Fruit fly (Drosophila melanogaster) whole organism, embryonic: Measurements from ENCODE around the gene Phae1.

Source experiments
- BEAF-32 ChIP-seq: fragments of 200-800 bp; sonication (Bioruptor generic); optimal IDR thresholded peaks from 3 replicates; lab custom pipeline; 2017; ENCODE audit warnings: missing biosample characterization, missing genetic modification characterization, mild to moderate bottlenecking, moderate library complexity, missing genetic modification reagents
- CG13123 ChIP-seq: fragments of 200-800 bp; sonication (Bioruptor generic); optimal IDR thresholded peaks from 2 replicates; lab custom pipeline; 2016; ENCODE audit warnings: missing biosample characterization, missing genetic modification characterization
- CG17359 ChIP-seq: fragments of 200-800 bp; sonication (Bioruptor generic); optimal IDR thresholded peaks from 3 replicates; lab custom pipeline; 2018; ENCODE audit warnings: missing biosample characterization, mild to moderate bottlenecking, missing genetic modification characterization, moderate library complexity
- CG2129 ChIP-seq: fragments of 200-800 bp; sonication (Bioruptor generic); IDR thresholded peaks from 2 replicates; pipeline ENCODE4 v1.3.6; 2022; ENCODE audit warnings: missing biosample characterization, missing genetic modification characterization; ENCODE audit not compliant: partially characterized antibody
- CG2202 ChIP-seq: fragments of 200-800 bp; sonication (Bioruptor generic); optimal IDR thresholded peaks from 2 replicates; lab custom pipeline; 2018; ENCODE audit warnings: missing biosample characterization, mild to moderate bottlenecking, missing genetic modification characterization
- CG30403 ChIP-seq: fragments of 200-800 bp; sonication (Bioruptor generic); optimal IDR thresholded peaks from 3 replicates; lab custom pipeline; 2016; ENCODE audit warnings: missing biosample characterization, missing genetic modification characterization
- CG32772 ChIP-seq: fragments of 200-800 bp; sonication (Bioruptor generic); IDR thresholded peaks from 2 replicates; pipeline ENCODE4 v1.3.6; 2022; ENCODE audit warnings: missing biosample characterization, missing genetic modification characterization
- CG3726 ChIP-seq: fragments of 200-800 bp; sonication (Bioruptor generic); IDR thresholded peaks from 3 replicates; pipeline ENCODE4, ENCODE4 v1.3.6; 2022; ENCODE audit warnings: missing biosample characterization, missing genetic modification characterization
- CG6175 ChIP-seq: fragments of 200-800 bp; sonication (Bioruptor generic); IDR thresholded peaks from 3 replicates; pipeline ENCODE4 v1.3.6; 2022; ENCODE audit warnings: missing biosample characterization, missing genetic modification characterization
- CG7372 ChIP-seq: fragments of 200-800 bp; sonication (Bioruptor generic); IDR thresholded peaks from 2 replicates; pipeline ENCODE4 v1.3.6; 2022; ENCODE audit warnings: missing biosample characterization, missing genetic modification characterization
- CG7839 ChIP-seq: fragments of 200-800 bp; sonication (Bioruptor generic); optimal IDR thresholded peaks from 3 replicates; lab custom pipeline; 2018; ENCODE audit warnings: missing biosample characterization, mild to moderate bottlenecking, missing genetic modification characterization, moderate library complexity
- CG8089 ChIP-seq: fragments of 200-800 bp; sonication (Bioruptor generic); optimal IDR thresholded peaks from 3 replicates; lab custom pipeline; 2016; ENCODE audit warnings: missing biosample characterization, missing genetic modification characterization
- CG9797 ChIP-seq: fragments of 200-800 bp; sonication (Bioruptor generic); optimal IDR thresholded peaks from 3 replicates; lab custom pipeline; 2018; ENCODE audit warnings: missing biosample characterization, mild to moderate bottlenecking, missing genetic modification characterization
- CoRest ChIP-seq: fragments of 200-800 bp; sonication (Bioruptor generic); optimal IDR thresholded peaks from 3 replicates; lab custom pipeline; 2018; ENCODE audit warnings: missing biosample characterization, mild to moderate bottlenecking, missing genetic modification characterization, moderate library complexity
- HHEX ChIP-seq: fragments of 200-800 bp; sonication (Bioruptor generic); optimal IDR thresholded peaks from 3 replicates; lab custom pipeline; 2017; ENCODE audit warnings: missing biosample characterization, mild to moderate bottlenecking, missing genetic modification characterization, missing genetic modification reagents
- HLH4C ChIP-seq: fragments of 200-800 bp; sonication (Bioruptor generic); IDR thresholded peaks from 3 replicates; pipeline ENCODE4 v1.3.6; 2022; ENCODE audit warnings: missing biosample characterization, missing genetic modification characterization; ENCODE audit not compliant: partially characterized antibody
- MESR4 ChIP-seq: fragments of 200-800 bp; sonication (Bioruptor generic); optimal IDR thresholded peaks from 2 replicates; lab custom pipeline; 2018; ENCODE audit warnings: missing biosample characterization, mild to moderate bottlenecking, missing genetic modification characterization, moderate library complexity
- Mes4 ChIP-seq: fragments of 200-800 bp; sonication (Bioruptor generic); optimal IDR thresholded peaks from 2 replicates; lab custom pipeline; 2016; ENCODE audit warnings: missing biosample characterization, missing genetic modification characterization
- Optix ChIP-seq: fragments of 200-800 bp; sonication (Bioruptor generic); IDR thresholded peaks from 3 replicates; pipeline ENCODE4 v1.3.6; 2022; ENCODE audit warnings: missing biosample characterization, missing genetic modification characterization
- Poxn ChIP-seq: fragments of 200-800 bp; sonication (Bioruptor generic); IDR thresholded peaks from 2 replicates; pipeline ENCODE4 v1.3.6; 2022; ENCODE audit warnings: missing biosample characterization, missing genetic modification characterization
- Rx ChIP-seq: fragments of 200-800 bp; sonication (Bioruptor generic); IDR thresholded peaks from 2 replicates; pipeline ENCODE4 v1.3.6; 2022; ENCODE audit warnings: missing biosample characterization, missing genetic modification characterization
- Six4 ChIP-seq: fragments of 200-800 bp; sonication (Bioruptor generic); optimal IDR thresholded peaks from 2 replicates; lab custom pipeline; 2016; ENCODE audit warnings: missing biosample characterization, missing genetic modification characterization
- Sry-β ChIP-seq: fragments of 200-800 bp; sonication (Bioruptor generic); optimal IDR thresholded peaks from 2 replicates; lab custom pipeline; 2018; ENCODE audit warnings: missing biosample characterization, mild to moderate bottlenecking, missing genetic modification characterization, moderate library complexity
- Ssrp ChIP-seq: fragments of 200-800 bp; sonication (Bioruptor generic); optimal IDR thresholded peaks from 2 replicates; lab custom pipeline; 2018; ENCODE audit warnings: missing biosample characterization, mild to moderate bottlenecking, missing genetic modification characterization, moderate library complexity
- Xbp1 ChIP-seq: fragments of 200-800 bp; sonication (Bioruptor generic); optimal IDR thresholded peaks from 3 replicates; lab custom pipeline; 2016; ENCODE audit warnings: missing biosample characterization, mild to moderate bottlenecking, missing genetic modification characterization
- abd-A ChIP-seq: fragments of 200-800 bp; sonication (Bioruptor generic); optimal IDR thresholded peaks from 3 replicates; lab custom pipeline; 2019; ENCODE audit warnings: missing biosample characterization, mild to moderate bottlenecking, missing genetic modification characterization, moderate library complexity
- amos ChIP-seq: fragments of 200-800 bp; sonication (Bioruptor generic); IDR thresholded peaks from 2 replicates; pipeline ENCODE4 v1.3.6; 2022; ENCODE audit warnings: missing biosample characterization, missing genetic modification characterization; ENCODE audit not compliant: partially characterized antibody
- ato ChIP-seq: fragments of 200-800 bp; sonication (Bioruptor generic); IDR thresholded peaks from 2 replicates; pipeline ENCODE4 v1.3.6; 2022; ENCODE audit warnings: missing biosample characterization, missing genetic modification characterization; ENCODE audit not compliant: partially characterized antibody
- bab2 ChIP-seq: fragments of 200-800 bp; sonication (Bioruptor generic); optimal IDR thresholded peaks from 2 replicates; lab custom pipeline; 2016; ENCODE audit warnings: missing biosample characterization, missing genetic modification characterization
- cato ChIP-seq: fragments of 200-800 bp; sonication (Bioruptor generic); optimal IDR thresholded peaks from 2 replicates; lab custom pipeline; 2016; ENCODE audit warnings: missing biosample characterization, missing genetic modification characterization, borderline replicate concordance
- corto ChIP-seq: fragments of 200-800 bp; sonication (Bioruptor generic); optimal IDR thresholded peaks from 2 replicates; lab custom pipeline; 2016; ENCODE audit warnings: missing biosample characterization, mild to moderate bottlenecking, missing genetic modification characterization, moderate library complexity
- croc ChIP-seq: fragments of 200-800 bp; sonication (Bioruptor generic); conservative IDR thresholded peaks from 3 replicates; pipeline ENCODE4 v1.3.6; 2022; ENCODE audit warnings: missing biosample characterization, missing genetic modification characterization
- dysf ChIP-seq: fragments of 200-800 bp; sonication (Bioruptor generic); IDR thresholded peaks from 3 replicates; pipeline ENCODE4 v1.3.6; 2022; ENCODE audit warnings: missing biosample characterization, missing genetic modification characterization
- ewg ChIP-seq: fragments of 200-800 bp; sonication (Bioruptor generic); optimal IDR thresholded peaks from 3 replicates; lab custom pipeline; 2017; ENCODE audit warnings: mild to moderate bottlenecking, missing biosample characterization, missing genetic modification reagents, missing genetic modification characterization
- exex ChIP-seq: fragments of 200-800 bp; sonication (Bioruptor generic); optimal IDR thresholded peaks from 4 replicates; lab custom pipeline; 2018; ENCODE audit warnings: missing biosample characterization, mild to moderate bottlenecking, missing genetic modification characterization, moderate library complexity
- fru ChIP-seq: fragments of >200 bp; optimal IDR thresholded peaks from 2 replicates; lab custom pipeline; 2017
- ftz-f1 ChIP-seq: fragments of 200-800 bp; sonication (Bioruptor generic); optimal IDR thresholded peaks from 2 replicates; lab custom pipeline; 2016; ENCODE audit warnings: missing biosample characterization, missing genetic modification characterization
- her ChIP-seq: fragments of 200-800 bp; sonication (Bioruptor generic); optimal IDR thresholded peaks from 2 replicates; lab custom pipeline; 2016; ENCODE audit warnings: missing biosample characterization, missing genetic modification characterization
- hkb ChIP-seq, 2 experiments: fragments of 200-800 bp in 1 of 2; fragments of >200 bp in 1 of 2; sonication (Bioruptor generic) in 1 of 2; IDR thresholded peaks in 1 of 2; optimal IDR thresholded peaks in 1 of 2; 2 replicates each; pipeline versions ENCODE4 v1.3.6 to Lab custom; 2017 to 2022; ENCODE audit warnings: missing biosample characterization in 1 of 2, missing genetic modification characterization in 1 of 2
- jigr1 ChIP-seq: fragments of 200-800 bp; sonication (Bioruptor generic); IDR thresholded peaks from 3 replicates; pipeline ENCODE4 v1.3.6; 2022; ENCODE audit warnings: missing biosample characterization, missing genetic modification characterization
- lab ChIP-seq: fragments of 200-800 bp; sonication (Bioruptor generic); optimal IDR thresholded peaks from 3 replicates; lab custom pipeline; 2017; ENCODE audit warnings: missing biosample characterization, missing genetic modification characterization, mild to moderate bottlenecking, moderate library complexity, missing genetic modification reagents
- maf-S ChIP-seq: fragments of 200-800 bp; sonication (Bioruptor generic); optimal IDR thresholded peaks from 2 replicates; lab custom pipeline; 2016; ENCODE audit warnings: missing biosample characterization, missing genetic modification characterization
- mld ChIP-seq: fragments of 200-800 bp; sonication (Bioruptor generic); IDR thresholded peaks from 3 replicates; pipeline ENCODE4 v1.3.6; 2022; ENCODE audit warnings: missing biosample characterization, missing genetic modification characterization; ENCODE audit not compliant: partially characterized antibody
- nau ChIP-seq: fragments of 200-800 bp; sonication (Bioruptor generic); optimal IDR thresholded peaks from 3 replicates; lab custom pipeline; 2017; ENCODE audit warnings: missing biosample characterization, mild to moderate bottlenecking, missing genetic modification characterization, missing genetic modification reagents
- nerfin-1 ChIP-seq: fragments of 200-800 bp; sonication (Bioruptor generic); optimal IDR thresholded peaks from 3 replicates; lab custom pipeline; 2019; ENCODE audit warnings: missing biosample characterization, mild to moderate bottlenecking, missing genetic modification characterization, moderate library complexity
- row ChIP-seq: fragments of 200-800 bp; sonication (Bioruptor generic); IDR thresholded peaks from 3 replicates; pipeline ENCODE4 v1.3.6; 2022; ENCODE audit warnings: missing biosample characterization, missing genetic modification characterization
- zen ChIP-seq: fragments of 200-800 bp; sonication (Bioruptor generic); optimal IDR thresholded peaks from 3 replicates; lab custom pipeline; 2018; ENCODE audit warnings: missing biosample characterization, mild to moderate bottlenecking, missing genetic modification characterization, moderate library complexity

Gene Phae1

DNA sequence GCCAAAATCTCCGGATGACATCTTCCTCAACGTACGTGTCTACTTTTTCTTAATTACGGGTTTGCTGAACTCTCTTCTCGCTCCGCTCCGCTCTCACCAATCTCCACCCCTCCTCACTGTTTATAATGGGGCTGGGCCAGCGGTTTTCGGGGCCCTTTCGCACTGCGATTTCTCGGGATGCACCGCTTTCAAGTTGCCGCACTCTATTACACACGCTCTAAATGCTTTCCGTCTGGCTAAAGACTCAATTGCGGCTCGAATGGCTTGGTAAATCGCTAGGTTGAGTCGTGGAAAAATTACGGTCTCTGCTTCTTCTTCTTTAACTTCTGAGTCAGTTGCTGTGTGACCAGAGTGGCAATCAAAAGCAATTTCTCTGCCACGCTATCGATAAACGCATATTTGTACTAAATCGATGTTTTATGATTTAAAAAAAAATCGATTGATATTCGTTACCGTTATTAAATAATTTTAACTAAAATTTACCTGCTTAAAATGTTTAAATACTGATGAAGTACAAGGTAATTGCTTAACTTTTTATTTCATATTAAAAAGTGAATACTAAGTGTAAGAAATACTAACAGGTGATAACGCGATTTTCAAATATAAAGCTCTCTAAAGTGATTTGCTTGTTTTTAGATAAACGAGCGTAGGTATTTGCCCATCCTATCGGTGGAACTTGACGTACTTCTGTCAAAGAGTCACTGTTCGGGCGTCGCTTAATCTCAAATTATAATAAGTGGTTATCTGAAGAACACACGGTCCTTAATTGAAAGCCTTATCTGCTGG, at the start of gene Phae1, which contains the start of gene Rab6 (continued):
- TF ChIP-seq MESR4 (GFP tag; lab: Kevin White, UChicago), result peak; percentile 99
- TF ChIP-seq croc, result no peak
- TF ChIP-seq cato (GFP tag; lab: Kevin White, UChicago), result no peak
- no peak for TF ChIP-seq hkb (optimal IDR thresholded peaks at IDR 0.05; lab: Kevin White, UChicago)
- TF ChIP-seq hkb (GFP tag; IDR thresholded peaks at IDR 0.05; lab: Robert Waterston, UW), result 0 out of 2 replicates have a peak, but pooled peaks have one; percentile 34
- TF ChIP-seq CG9797 (GFP tag; lab: Kevin White, UChicago), result peak; percentile 81
- TF ChIP-seq row, result 0 out of 3 replicates have a peak, but pooled peaks have one; percentile 24
- TF ChIP-seq CG2129 (GFP tag; lab: Robert Waterston, UW), result peak; percentile 55; the same call in 1 of the 2 replicates
- TF ChIP-seq CG7839, result no peak
- peak; percentile 70 for TF ChIP-seq amos (GFP tag; lab: Robert Waterston, UW)
- TF ChIP-seq Optix (GFP tag; lab: Robert Waterston, UW), result no peak
- peak; percentile 87 for TF ChIP-seq HLH4C (GFP tag; lab: Robert Waterston, UW)

DNA sequence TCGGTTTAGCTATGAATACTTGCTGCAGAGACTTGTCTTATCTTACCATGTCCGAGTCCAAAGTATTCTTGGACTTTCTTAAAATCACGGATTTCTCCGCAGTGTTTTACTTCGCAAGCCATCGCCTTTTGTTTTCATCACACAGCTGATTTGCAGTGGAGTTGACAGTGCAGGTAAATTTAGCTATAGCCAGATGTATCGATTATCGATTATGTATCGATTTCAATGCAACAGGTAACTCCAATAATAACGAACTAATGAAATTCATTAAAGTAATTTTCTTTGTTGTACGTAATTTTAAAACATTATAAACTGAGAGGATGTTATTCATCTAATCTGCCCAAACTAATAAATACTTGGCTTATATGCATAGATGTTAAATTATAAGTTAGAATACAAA, 46.2 kb upstream of the Phae1 start, which contains the start of gene Rab3-GAP:
TSS of gene Rab3-GAP (minus strand) at position 150 of the 400 bp plus-strand sequence.
- TF ChIP-seq zen, result peak; percentile 43
- no peak for TF ChIP-seq maf-S (GFP tag; lab: Kevin White, UChicago)
- peak; percentile 25 for TF ChIP-seq CG17359 (tag; lab: Kevin White, UChicago)
- no peak for TF ChIP-seq CG2202 (tag; lab: Kevin White, UChicago)
- TF ChIP-seq HHEX (GFP tag; lab: Kevin White, UChicago), result no peak
- no peak for TF ChIP-seq CG13123 (GFP tag; lab: Kevin White, UChicago)
- no peak for TF ChIP-seq exex (tag; lab: Kevin White, UChicago)
- TF ChIP-seq abd-A, result no peak
- TF ChIP-seq bab2 (GFP tag; lab: Kevin White, UChicago), result no peak
- no peak for TF ChIP-seq corto
- TF ChIP-seq jigr1, result no peak
- TF ChIP-seq CG30403 (GFP tag; lab: Kevin White, UChicago), result peak; percentile 29
- TF ChIP-seq BEAF-32 (GFP tag; lab: Kevin White, UChicago), result peak; percentile 36
- TF ChIP-seq CG6175 (GFP tag; lab: Robert Waterston, UW), result no peak
- no peak for TF ChIP-seq ftz-f1 (GFP tag; lab: Kevin White, UChicago)
- no peak for TF ChIP-seq CG7372
- TF ChIP-seq CG8089 (GFP tag; lab: Kevin White, UChicago), result no peak
- TF ChIP-seq her (GFP tag; lab: Kevin White, UChicago), result no peak
- peak; percentile 62 for TF ChIP-seq nerfin-1
- TF ChIP-seq Mes4 (GFP tag; lab: Kevin White, UChicago), result no peak
- TF ChIP-seq HLH4C (GFP tag; lab: Robert Waterston, UW), result peak; percentile 48
- TF ChIP-seq fru (lab: Kevin White, UChicago), result no peak
- TF ChIP-seq Six4 (GFP tag; lab: Kevin White, UChicago), result peak; percentile 5
- no peak for TF ChIP-seq Ssrp (tag; lab: Kevin White, UChicago)
- no peak for TF ChIP-seq nau (GFP tag; lab: Kevin White, UChicago)
- no peak for TF ChIP-seq ewg (GFP tag; lab: Kevin White, UChicago)
- no peak; the same call in 2 of the 3 replicates for TF ChIP-seq dysf (GFP tag; lab: Robert Waterston, UW)
- no peak for TF ChIP-seq CG32772
- peak; percentile 10 for TF ChIP-seq CoRest
- peak; percentile 17 for TF ChIP-seq Xbp1
- TF ChIP-seq ato (GFP tag; lab: Robert Waterston, UW), result no peak
- no peak for TF ChIP-seq CG3726 (GFP tag; lab: Robert Waterston, UW)
- TF ChIP-seq Rx, result no peak
- TF ChIP-seq mld, result no peak
- TF ChIP-seq Poxn (GFP tag; lab: Robert Waterston, UW), result no peak
- TF ChIP-seq lab (GFP tag; lab: Kevin White, UChicago), result no peak
- peak; percentile 97 for TF ChIP-seq Sry-β (GFP tag; lab: Kevin White, UChicago)
